Worm (Caenorhabditis elegans): ENCODE measurements around the gene sre-54.

- TF ChIP-seq hmbx-1 (tag; optimal IDR thresholded peaks at IDR 0.05) (no peak), flt-1 (GFP tag; IDR thresholded peaks at IDR 0.05) (no peak), ceh-36 (tag; optimal IDR thresholded peaks at IDR 0.05) (no peak), ama-1 (optimal IDR thresholded peaks at IDR 0.05) (no peak), tbx-37 (GFP tag; conservative IDR thresholded peaks at IDR 0.05) (no peak), hnd-1 (tag; optimal IDR thresholded peaks at IDR 0.05) (no peak), ets-7 (tag; optimal IDR thresholded peaks at IDR 0.05) (no peak), F13C5.2 (tag; optimal IDR thresholded peaks at IDR 0.05) (no peak), tbx-11 (GFP tag; IDR thresholded peaks at IDR 0.05) (no peak), hmg-4 (GFP tag; optimal IDR thresholded peaks at IDR 0.05) (no peak), ceh-13 (GFP tag; optimal IDR thresholded peaks at IDR 0.05) (no peak), tra-4 (tag; optimal IDR thresholded peaks at IDR 0.05) (no peak), B0310.2 (tag; optimal IDR thresholded peaks at IDR 0.05) (no peak)
Measured at ce11 chrII:12301233-12301632, 31.5 kb upstream of the sre-54 start.

All from whole organism, early embryonic.